Worm (Caenorhabditis elegans): Measurements from ENCODE around the gene twk-17.

twk-17 gene

ce11 chrX:7569685-7570518, 38.0 kb downstream of the twk-17 start, which contains the start of gene apy-1 (continued):
- TF ChIP-seq mxl-2 (GFP tag; conservative IDR thresholded peaks at IDR 0.05) (no peak), nhr-25 (tag; optimal IDR thresholded peaks at IDR 0.05; ENCODE audit: borderline replicate concordance, insufficient read depth) (no peak), snpc-1.2 (GFP tag; IDR thresholded peaks at IDR 0.05) (no peak)

DNA sequence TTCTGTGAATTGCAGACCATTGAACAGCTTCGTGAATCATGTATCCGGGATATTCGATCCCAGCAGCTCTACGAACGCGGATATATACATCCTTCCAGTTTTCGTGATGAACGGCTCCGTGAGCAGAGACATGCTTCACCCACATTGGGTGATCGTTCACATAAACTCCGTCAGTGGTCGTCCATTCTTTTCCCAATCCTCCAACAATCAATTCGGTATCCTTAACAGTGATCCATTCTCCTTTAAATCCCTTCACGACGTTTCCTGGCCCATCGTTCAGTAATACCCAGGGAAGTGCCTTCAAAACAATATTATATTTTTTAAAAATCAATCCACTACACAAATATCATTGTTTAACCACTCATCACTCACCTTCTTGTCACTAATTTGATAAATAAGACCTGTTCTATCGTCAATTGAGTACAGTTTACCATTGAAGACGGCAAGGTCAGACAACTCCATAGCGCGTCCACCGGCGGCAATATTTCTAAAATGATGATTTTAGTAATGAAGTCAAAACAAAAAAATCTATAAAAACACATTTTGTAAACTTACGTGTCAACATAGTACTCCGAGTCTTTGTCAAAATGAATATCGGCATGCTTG, 39.1 kb downstream of the twk-17 start:
- TF ChIP-seq F10B5.3 (tag; optimal IDR thresholded peaks at IDR 0.05) (no peak), egl-43 (GFP tag; IDR thresholded peaks at IDR 0.05) (no peak), pha-4 (GFP tag; IDR thresholded peaks at IDR 0.05) (no peak), pha-4 (tag; optimal IDR thresholded peaks at IDR 0.05) (no peak), hif-1 (tag; optimal IDR thresholded peaks at IDR 0.05) (no peak), spr-3 (GFP tag; optimal IDR thresholded peaks at IDR 0.05) (no peak), nhr-25 (tag; optimal IDR thresholded peaks at IDR 0.05; ENCODE audit: borderline replicate concordance, insufficient read depth) (no peak), nhr-111 (GFP tag; optimal IDR thresholded peaks at IDR 0.05) (no peak), unc-62 (GFP tag; optimal IDR thresholded peaks at IDR 0.05 in 1 of 2) (peak in 1 of 2 experiments; percentile 77), unc-62 (tag; optimal IDR thresholded peaks at IDR 0.05) (no peak), hlh-11 (tag; optimal IDR thresholded peaks at IDR 0.05) (peak; percentile 8), snpc-1.2 (GFP tag; IDR thresholded peaks at IDR 0.05) (no peak), mxl-3 (GFP tag; optimal IDR thresholded peaks at IDR 0.05) (no peak), pqm-1 (tag; optimal IDR thresholded peaks at IDR 0.05) (no peak), zfp-2 (tag; optimal IDR thresholded peaks at IDR 0.05) (no peak), ceh-20 (GFP tag; IDR thresholded peaks at IDR 0.05) (no peak), F26F4.8 (GFP tag; conservative IDR thresholded peaks at IDR 0.05) (no peak), lin-38 (GFP tag; IDR thresholded peaks at IDR 0.05) (0 out of 2 replicates have a peak, but pooled peaks have one; percentile 10), ztf-11 (tag; optimal IDR thresholded peaks at IDR 0.05) (no peak), egl-27 (tag; optimal IDR thresholded peaks at IDR 0.05) (no peak), vab-7 (GFP tag; IDR thresholded peaks at IDR 0.05) (no peak), mxl-2 (GFP tag; conservative IDR thresholded peaks at IDR 0.05) (no peak), nhr-48 (tag; optimal IDR thresholded peaks at IDR 0.05) (no peak), madf-5 (GFP tag; IDR thresholded peaks at IDR 0.05) (no peak), nhr-28 (tag; optimal IDR thresholded peaks at IDR 0.05) (peak; percentile 45), lin-13 (GFP tag; optimal IDR thresholded peaks at IDR 0.05) (no peak), lin-1 (GFP tag; IDR thresholded peaks at IDR 0.05) (no peak), ceh-32 (tag; optimal IDR thresholded peaks at IDR 0.05; ENCODE audit: poor library complexity) (no peak), daf-8 (GFP tag; IDR thresholded peaks at IDR 0.05) (no peak), nhr-6 (tag; optimal IDR thresholded peaks at IDR 0.05) (no peak)

DNA sequence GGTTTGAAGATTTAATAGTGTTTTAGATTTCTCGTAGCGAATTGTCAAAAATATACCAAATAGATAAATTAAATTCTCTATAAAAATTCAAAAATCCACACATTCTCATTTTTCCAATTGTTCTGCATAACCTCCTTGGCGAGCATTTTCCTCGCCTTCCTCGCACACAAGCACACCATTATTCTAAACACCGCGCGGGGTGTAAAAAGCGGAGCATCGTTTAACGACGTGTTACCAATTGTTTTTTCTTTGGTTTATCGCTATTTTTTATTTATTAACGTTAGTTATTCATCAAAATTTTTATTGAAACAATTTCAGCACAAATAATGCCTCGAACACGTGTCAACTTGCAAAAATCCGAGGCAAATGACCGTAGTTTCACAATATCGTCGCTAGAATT, 42.9 kb downstream of the twk-17 start, which contains the start of gene vps-52:
TSS of gene vps-52 (plus strand) at position 319 of the 400 bp plus-strand sequence.
- no peak for TF ChIP-seq daf-12 (tag; optimal IDR thresholded peaks at IDR 0.05)
- no peak for TF ChIP-seq zip-2 (tag; optimal IDR thresholded peaks at IDR 0.05)
- TF ChIP-seq lir-3 (tag; optimal IDR thresholded peaks at IDR 0.05) = no peak
- TF ChIP-seq nhr-6 (tag; optimal IDR thresholded peaks at IDR 0.05) = no peak
- no peak for TF ChIP-seq ztf-11 (tag; optimal IDR thresholded peaks at IDR 0.05)
- peak; percentile 7 for TF ChIP-seq dve-1 (tag; optimal IDR thresholded peaks at IDR 0.05; ENCODE audit: insufficient read depth)
- TF ChIP-seq lim-7 (GFP tag; IDR thresholded peaks at IDR 0.05) = no peak
- TF ChIP-seq mes-2 (tag; optimal IDR thresholded peaks at IDR 0.05; ENCODE audit: poor library complexity, severe bottlenecking) = peak; percentile 33
- no peak for TF ChIP-seq cey-2 (tag; optimal IDR thresholded peaks at IDR 0.05; ENCODE audit: borderline replicate concordance, insufficient read depth)
- no peak for TF ChIP-seq Y75B8A.6 (GFP tag; IDR thresholded peaks at IDR 0.05)
- TF ChIP-seq lin-15B (tag; optimal IDR thresholded peaks at IDR 0.05) = no peak
- TF ChIP-seq lsy-2 (tag; optimal IDR thresholded peaks at IDR 0.05) = peak in 1 of 2 experiments; percentile 4
- TF ChIP-seq tra-1 (GFP tag; IDR thresholded peaks at IDR 0.05) = no peak
- no peak for TF ChIP-seq daf-8 (GFP tag; IDR thresholded peaks at IDR 0.05)
- no peak for TF ChIP-seq dmd-9 (GFP tag; IDR thresholded peaks at IDR 0.05)
- TF ChIP-seq lin-1 (GFP tag; IDR thresholded peaks at IDR 0.05) = no peak
- TF ChIP-seq T20F7.1 (GFP tag; optimal IDR thresholded peaks at IDR 0.05) = peak; percentile 92
- no peak for TF ChIP-seq rbr-2 (tag; optimal IDR thresholded peaks at IDR 0.05)
- TF ChIP-seq zag-1 (tag; optimal IDR thresholded peaks at IDR 0.05) = no peak

Data from whole organism, L4 larva.